Worm (Caenorhabditis elegans) whole organism, L2 larva: ENCODE measurements around the gene cal-1.

Experiments used
- aly-2 ChIP-seq: fragments of 150-350 bp; optimal IDR thresholded peaks from 2 replicates; lab custom pipeline; 2014; ENCODE audit warnings: missing biosample characterization, missing genetic modification characterization
- ama-1 ChIP-seq: fragments of 150-350 bp; optimal IDR thresholded peaks from 2 replicates; lab custom pipeline; 2018; ENCODE audit warnings: inconsistent platforms
- egl-27 ChIP-seq: sonication (generic microtip); optimal IDR thresholded peaks from 3 replicates; lab custom pipeline; 2017; ENCODE audit warnings: missing biosample characterization, missing genetic modification reagents, missing genetic modification characterization
- elt-3 ChIP-seq: sonication (generic microtip); optimal IDR thresholded peaks from 2 replicates; lab custom pipeline; 2017; ENCODE audit warnings: missing biosample characterization, missing genetic modification characterization
- lin-11 ChIP-seq: fragments of 150-350 bp; sonication (generic microtip); optimal IDR thresholded peaks from 2 replicates; lab custom pipeline; 2014; ENCODE audit warnings: missing biosample characterization, missing genetic modification characterization, inconsistent platforms, mixed read lengths
- lin-13 ChIP-seq: fragments of 150-350 bp; optimal IDR thresholded peaks from 2 replicates; lab custom pipeline; 2014; ENCODE audit warnings: missing biosample characterization, missing genetic modification reagents, missing genetic modification characterization
- lsy-2 ChIP-seq, 2 experiments: fragments of 150-350 bp in 1 of 2; sonication (generic microtip) in 1 of 2; optimal IDR thresholded peaks; 2 replicates each; lab custom pipeline; 2014 to 2017; ENCODE audit warnings: missing biosample characterization in 2 of 2, missing genetic modification characterization in 2 of 2
- mdl-1 ChIP-seq, 2 experiments: fragments of 150-350 bp in 1 of 2; sonication (generic microtip) in 1 of 2; optimal IDR thresholded peaks; 2 replicates each; lab custom pipeline; 2017; ENCODE audit warnings: missing biosample characterization in 2 of 2, missing genetic modification characterization in 2 of 2
- nhr-11 ChIP-seq: fragments of 150-350 bp; optimal IDR thresholded peaks from 2 replicates; lab custom pipeline; 2014; ENCODE audit warnings: missing biosample characterization, missing genetic modification characterization
- sma-3 ChIP-seq: sonication (generic microtip); optimal IDR thresholded peaks from 2 replicates; lab custom pipeline; 2016; ENCODE audit warnings: missing genetic modification reagents, missing genetic modification characterization, missing compliant biosample characterization
- unc-39 ChIP-seq: fragments of 150-350 bp; optimal IDR thresholded peaks from 2 replicates; lab custom pipeline; 2014; ENCODE audit warnings: missing biosample characterization, missing genetic modification characterization
- unc-62 ChIP-seq: fragments of 150-350 bp; optimal IDR thresholded peaks from 2 replicates; lab custom pipeline; 2014; ENCODE audit warnings: missing biosample characterization, missing genetic modification reagents, missing genetic modification characterization
- ztf-11 ChIP-seq: sonication (generic microtip); optimal IDR thresholded peaks from 2 replicates; lab custom pipeline; 2017; ENCODE audit warnings: missing biosample characterization, missing genetic modification characterization

ce11 chrV:12513900-12514299 is 3.1 kb downstream of the cal-1 start:
- TF ChIP-seq elt-3 = no peak
- TF ChIP-seq nhr-11 = no peak
- TF ChIP-seq unc-62 = no peak
- no peak for TF ChIP-seq lin-13
- TF ChIP-seq ztf-11 (tag; lab: Kevin White, UChicago) = no peak
- no peak for TF ChIP-seq aly-2 (tag; lab: Kevin White, UChicago)
- TF ChIP-seq sma-3 (GFP tag; lab: Kevin White, UChicago) = no peak
- TF ChIP-seq unc-39 = no peak
- no peak for TF ChIP-seq ama-1 (lab: Kevin White, UChicago)
- no peak for TF ChIP-seq egl-27 (tag; lab: Kevin White, UChicago)
- TF ChIP-seq lsy-2 (tag; optimal IDR thresholded peaks at IDR 0.05; lab: Kevin White, UChicago) = no peak
- no peak for TF ChIP-seq lin-11
- TF ChIP-seq mdl-1 (tag; optimal IDR thresholded peaks at IDR 0.05; lab: Kevin White, UChicago) = no peak
